Fruit fly (Drosophila melanogaster): Measurements from ENCODE around the gene Eogt.

Eogt gene

DNA sequence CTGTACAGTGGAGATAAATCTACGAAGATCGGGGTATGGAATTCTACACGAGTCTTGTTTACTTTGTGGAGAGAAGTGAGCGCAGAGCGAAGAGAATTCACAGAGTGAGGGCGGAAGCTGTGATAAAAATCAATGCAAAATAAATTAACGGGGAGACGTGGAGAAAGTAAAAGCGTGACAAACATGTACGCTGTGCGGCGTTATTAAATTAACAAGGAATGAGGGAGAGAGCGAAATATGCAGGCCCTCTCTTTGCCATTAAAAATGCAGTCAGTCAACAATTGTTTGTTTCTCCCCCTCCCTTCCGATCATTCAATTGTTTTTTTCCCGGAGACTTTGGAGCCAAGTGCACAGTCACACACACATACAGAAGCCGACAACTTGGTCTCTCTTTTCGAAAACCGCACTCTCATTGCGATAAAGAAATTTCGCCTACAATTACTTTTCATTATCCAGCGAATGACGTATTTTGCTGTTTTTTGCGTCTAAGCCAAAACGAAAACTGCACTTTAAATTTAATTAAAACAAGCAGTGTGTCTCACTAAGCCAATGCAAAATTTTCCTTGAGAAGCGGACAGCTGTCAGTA, 18.0 kb upstream of the Eogt start (continued):
- TF ChIP-seq CG1621 (tag; optimal IDR thresholded peaks at IDR 0.05) (peak; percentile 30), Sox14 (GFP tag; optimal IDR thresholded peaks at IDR 0.05) (peak; percentile 10), esn (GFP tag; optimal IDR thresholded peaks at IDR 0.05) (no peak), Sox15 (GFP tag; optimal IDR thresholded peaks at IDR 0.05) (no peak), Eip78C (GFP tag) (no peak), CG8632 (GFP tag; optimal IDR thresholded peaks at IDR 0.05) (no peak), CG34406 (GFP tag; optimal IDR thresholded peaks at IDR 0.05) (no peak), CG15336 (GFP tag; IDR thresholded peaks at IDR 0.05) (peak; percentile 54), CG4318 (GFP tag; optimal IDR thresholded peaks at IDR 0.05) (no peak), pdm3 (GFP tag; optimal IDR thresholded peaks at IDR 0.05) (no peak), CG10669 (GFP tag; optimal IDR thresholded peaks at IDR 0.05) (no peak), cyc (GFP tag; optimal IDR thresholded peaks at IDR 0.05) (no peak), fd59A (GFP tag; optimal IDR thresholded peaks at IDR 0.05) (no peak), Hr38 (GFP tag; optimal IDR thresholded peaks at IDR 0.05) (no peak), CG3919 (GFP tag; optimal IDR thresholded peaks at IDR 0.05) (no peak), Met (GFP tag; optimal IDR thresholded peaks at IDR 0.05) (peak; percentile 21), Blimp-1 (GFP tag; optimal IDR thresholded peaks at IDR 0.05) (peak; percentile 89), vri (GFP tag; optimal IDR thresholded peaks at IDR 0.05) (no peak), svp (GFP tag) (no peak), CG6276 (GFP tag; optimal IDR thresholded peaks at IDR 0.05) (peak; percentile 59), CG6808 (GFP tag; optimal IDR thresholded peaks at IDR 0.05) (peak; percentile 62), eg (GFP tag; IDR thresholded peaks at IDR 0.05) (no peak), Lpt (GFP tag; optimal IDR thresholded peaks at IDR 0.05) (peak; percentile 56), CG11762 (GFP tag; optimal IDR thresholded peaks at IDR 0.05; ENCODE audit: insufficient read depth) (no peak), CG6854 (GFP tag; optimal IDR thresholded peaks at IDR 0.05) (peak; percentile 53), net (GFP tag; optimal IDR thresholded peaks at IDR 0.05) (no peak), dac (GFP tag; optimal IDR thresholded peaks at IDR 0.05) (no peak), Sox102F (GFP tag; optimal IDR thresholded peaks at IDR 0.05) (no peak), CG32006 (GFP tag; optimal IDR thresholded peaks at IDR 0.05) (no peak), acj6 (GFP tag; optimal IDR thresholded peaks at IDR 0.05) (no peak), CG11294 (GFP tag; IDR thresholded peaks at IDR 0.05) (no peak), CG6163 (GFP tag; IDR thresholded peaks at IDR 0.05) (no peak), Gug (GFP tag; IDR thresholded peaks at IDR 0.05) (no peak), achi (GFP tag; optimal IDR thresholded peaks at IDR 0.05) (no peak), CG11902 (GFP tag; optimal IDR thresholded peaks at IDR 0.05) (no peak)

DNA sequence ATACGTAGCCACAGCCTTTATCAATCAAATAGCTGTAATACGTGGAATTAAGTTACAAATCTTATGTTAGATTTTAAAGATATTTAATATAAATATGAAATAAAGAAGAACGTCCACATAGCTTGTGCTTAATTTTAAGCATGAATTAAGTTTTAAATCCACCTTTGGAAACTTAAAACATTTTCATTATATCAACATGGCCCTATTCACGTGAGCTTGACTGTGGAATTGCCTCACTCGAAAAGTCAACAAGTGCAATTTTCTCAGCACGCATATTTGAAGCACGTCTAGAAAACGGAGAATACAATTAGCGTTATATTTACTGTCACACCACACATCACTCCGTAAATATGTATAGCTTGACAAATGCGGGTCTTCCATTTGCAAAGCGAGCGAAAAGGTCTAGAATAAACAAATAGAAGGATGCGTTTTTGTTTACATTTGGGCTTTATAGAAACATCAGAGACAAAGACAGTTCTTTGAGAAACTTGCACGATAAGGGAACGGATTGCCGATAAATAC, 17.2 kb upstream of the Eogt start:
- TF ChIP-seq CG10631 (GFP tag; optimal IDR thresholded peaks at IDR 0.05) (peak; percentile 90), fkh (GFP tag; optimal IDR thresholded peaks at IDR 0.05) (peak; percentile 96), acj6 (GFP tag; optimal IDR thresholded peaks at IDR 0.05) (peak; percentile 96), Eip78C (GFP tag) (peak; percentile 99), fd59A (GFP tag; optimal IDR thresholded peaks at IDR 0.05) (peak; percentile 87), net (GFP tag; optimal IDR thresholded peaks at IDR 0.05) (peak; percentile 94), achi (GFP tag; optimal IDR thresholded peaks at IDR 0.05) (peak; percentile 94), pdm3 (GFP tag; optimal IDR thresholded peaks at IDR 0.05) (peak; percentile 88), Sox102F (GFP tag; optimal IDR thresholded peaks at IDR 0.05) (peak; percentile 92), esn (GFP tag; optimal IDR thresholded peaks at IDR 0.05) (peak; percentile 93), CG10669 (GFP tag; optimal IDR thresholded peaks at IDR 0.05) (peak; percentile 96), Sox15 (GFP tag; optimal IDR thresholded peaks at IDR 0.05) (peak; percentile 85), CG3032 (tag; optimal IDR thresholded peaks at IDR 0.05) (peak; percentile 97), Smox (GFP tag; optimal IDR thresholded peaks at IDR 0.05) (peak; percentile 95), CG8632 (GFP tag; optimal IDR thresholded peaks at IDR 0.05) (peak; percentile 96), CG6792 (GFP tag; optimal IDR thresholded peaks at IDR 0.05) (peak; percentile 92), CG8119 (GFP tag; IDR thresholded peaks at IDR 0.05) (peak; percentile 95), CG6808 (GFP tag; optimal IDR thresholded peaks at IDR 0.05) (peak; percentile 96), Eip75B (GFP tag; optimal IDR thresholded peaks at IDR 0.05) (peak; percentile 96), CG11762 (GFP tag; optimal IDR thresholded peaks at IDR 0.05; ENCODE audit: insufficient read depth) (peak; percentile 94), Hr38 (GFP tag; optimal IDR thresholded peaks at IDR 0.05) (no peak), CG3919 (GFP tag; optimal IDR thresholded peaks at IDR 0.05) (peak; percentile 95), CG6276 (GFP tag; optimal IDR thresholded peaks at IDR 0.05) (peak; percentile 95), CG16779 (tag; optimal IDR thresholded peaks at IDR 0.05) (peak; percentile 97), topi (GFP tag; optimal IDR thresholded peaks at IDR 0.05) (peak; percentile 94), Gug (GFP tag; IDR thresholded peaks at IDR 0.05) (peak; percentile 94), Met (GFP tag; optimal IDR thresholded peaks at IDR 0.05) (peak; percentile 93), CG11902 (GFP tag; optimal IDR thresholded peaks at IDR 0.05) (peak; percentile 82), Hr39 (GFP tag; optimal IDR thresholded peaks at IDR 0.05) (peak; percentile 87), Blimp-1 (GFP tag; optimal IDR thresholded peaks at IDR 0.05) (peak; percentile 86), CG1621 (tag; optimal IDR thresholded peaks at IDR 0.05) (peak; percentile 93), fd85E (GFP tag; optimal IDR thresholded peaks at IDR 0.05) (peak; percentile 69), ss (GFP tag; optimal IDR thresholded peaks at IDR 0.05) (peak; percentile 95 to 97)
